Worm (Caenorhabditis elegans): ENCODE results near the gene F38B7.10.

The F38B7.10 gene

DNA sequence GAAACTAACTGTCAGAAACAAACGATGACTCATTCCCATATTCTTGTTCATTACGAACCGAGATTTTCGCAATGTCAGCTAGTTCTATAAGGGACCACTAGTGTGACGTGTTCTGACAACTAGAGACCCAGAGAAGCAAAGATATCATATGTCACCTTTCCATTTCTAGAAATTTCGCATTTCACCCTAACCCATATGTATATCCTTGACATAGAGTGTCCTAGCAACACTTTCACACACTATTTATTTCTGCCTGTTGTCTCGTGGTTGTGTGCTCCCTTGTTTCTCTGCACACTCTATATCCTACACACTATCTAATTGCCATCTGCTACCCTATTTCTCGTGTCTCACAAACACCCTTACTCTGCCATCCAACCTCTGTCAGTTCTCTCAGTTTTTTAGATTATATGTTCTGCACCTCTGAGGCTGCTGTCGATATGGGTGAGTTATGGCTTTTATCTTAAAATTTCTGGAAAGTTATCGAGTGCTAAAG is 3.6 kb downstream of the F38B7.10 start, which contains the start of the genes F38B7.17 and F38B7.3 (continued):
- TF ChIP-seq sdz-12 (GFP tag; optimal IDR thresholded peaks at IDR 0.05) (no peak), egl-27 (tag; optimal IDR thresholded peaks at IDR 0.05) (no peak), F44E2.7 (GFP tag; IDR thresholded peaks at IDR 0.05) (no peak), T20F7.1 (GFP tag; optimal IDR thresholded peaks at IDR 0.05) (peak; percentile 39), lsy-2 (tag; optimal IDR thresholded peaks at IDR 0.05) (peak in 1 of 2 experiments; percentile 61), hmg-1.1 (GFP tag; IDR thresholded peaks at IDR 0.05) (peak; percentile 41; the same call in 1 of the 2 replicates), spr-3 (GFP tag; optimal IDR thresholded peaks at IDR 0.05) (no peak), Y5F2A.4 (GFP tag; optimal IDR thresholded peaks at IDR 0.05) (no peak), lir-3 (tag; optimal IDR thresholded peaks at IDR 0.05) (no peak), nhr-48 (tag; optimal IDR thresholded peaks at IDR 0.05) (peak; percentile 17), mdl-1 (tag; optimal IDR thresholded peaks at IDR 0.05) (peak; percentile 66 to 91), D1046.2 (GFP tag; IDR thresholded peaks at IDR 0.05) (no peak), unc-62 (GFP tag; optimal IDR thresholded peaks at IDR 0.05 in 1 of 2) (peak in 1 of 2 experiments; percentile 52), unc-62 (tag; optimal IDR thresholded peaks at IDR 0.05) (no peak), ztf-7 (tag; optimal IDR thresholded peaks at IDR 0.05) (peak; percentile 7), lin-29 (GFP tag; IDR thresholded peaks at IDR 0.05) (no peak), snpc-1.2 (GFP tag; IDR thresholded peaks at IDR 0.05) (no peak), vab-7 (GFP tag; IDR thresholded peaks at IDR 0.05) (no peak), Y75B8A.6 (GFP tag; IDR thresholded peaks at IDR 0.05) (no peak), dmd-6 (GFP tag; IDR thresholded peaks at IDR 0.05) (peak; percentile 55), dpl-1 (GFP tag; optimal IDR thresholded peaks at IDR 0.05) (peak; percentile 27), lin-13 (GFP tag; optimal IDR thresholded peaks at IDR 0.05) (no peak), gei-8 (GFP tag; optimal IDR thresholded peaks at IDR 0.05) (no peak), F49E8.2 (tag; optimal IDR thresholded peaks at IDR 0.05; ENCODE audit: borderline replicate concordance) (no peak), mes-2 (tag; optimal IDR thresholded peaks at IDR 0.05; ENCODE audit: poor library complexity, severe bottlenecking) (peak; percentile 46), arid-1 (GFP tag; conservative IDR thresholded peaks at IDR 0.05) (no peak), tag-97 (GFP tag; IDR thresholded peaks at IDR 0.05) (no peak), ceh-62 (tag; optimal IDR thresholded peaks at IDR 0.05) (no peak), nhr-25 (tag; optimal IDR thresholded peaks at IDR 0.05; ENCODE audit: borderline replicate concordance, insufficient read depth) (peak; percentile 63), zag-1 (tag; optimal IDR thresholded peaks at IDR 0.05) (no peak), ceh-32 (tag; optimal IDR thresholded peaks at IDR 0.05; ENCODE audit: poor library complexity) (no peak), zfp-3 (GFP tag; conservative IDR thresholded peaks at IDR 0.05) (no peak), pqm-1 (tag; optimal IDR thresholded peaks at IDR 0.05) (peak; percentile 66), nhr-42 (GFP tag; IDR thresholded peaks at IDR 0.05) (no peak), nhr-41 (GFP tag; IDR thresholded peaks at IDR 0.05) (no peak), zfp-2 (tag; optimal IDR thresholded peaks at IDR 0.05) (no peak), Y48G9A.11 (GFP tag; IDR thresholded peaks at IDR 0.05) (no peak), lin-38 (GFP tag; IDR thresholded peaks at IDR 0.05) (no peak), ces-1 (GFP tag; optimal IDR thresholded peaks at IDR 0.05) (no peak), php-3 (GFP tag; IDR thresholded peaks at IDR 0.05) (no peak), lin-15B (tag; optimal IDR thresholded peaks at IDR 0.05) (no peak), dve-1 (tag; optimal IDR thresholded peaks at IDR 0.05; ENCODE audit: insufficient read depth) (peak; percentile 83), lim-7 (GFP tag; IDR thresholded peaks at IDR 0.05) (no peak), ztf-11 (tag; optimal IDR thresholded peaks at IDR 0.05) (no peak), lin-1 (GFP tag; IDR thresholded peaks at IDR 0.05) (no peak), ctbp-1 (GFP tag; IDR thresholded peaks at IDR 0.05) (0 out of 2 replicates have a peak, but pooled peaks have one; percentile 44), spr-1 (tag; optimal IDR thresholded peaks at IDR 0.05) (no peak), rbr-2 (tag; optimal IDR thresholded peaks at IDR 0.05) (peak; percentile 61), unc-39 (tag; optimal IDR thresholded peaks at IDR 0.05) (no peak), nhr-111 (GFP tag; optimal IDR thresholded peaks at IDR 0.05) (no peak), skn-1 (tag; optimal IDR thresholded peaks at IDR 0.05) (no peak)
